Fruit fly (Drosophila melanogaster) whole organism: ENCODE data around the gene Son.
A peak's percentile ranks its signal among the peaks of the same experiment; 100 is the strongest.

Source experiments
- CG8478 ChIP-seq: fragments of >200 bp; optimal IDR thresholded peaks from 2 replicates; lab custom pipeline; 2018; ENCODE audit warnings: inconsistent platforms
- Dll ChIP-seq: fragments of >200 bp; optimal IDR thresholded peaks from 2 replicates; lab custom pipeline; 2017
- EcR ChIP-seq, 2 experiments: fragments of >200 bp; optimal IDR thresholded peaks; 2 replicates each; lab custom pipeline; 2017; ENCODE audit warnings: missing biosample characterization in 2 of 2, missing genetic modification characterization in 2 of 2, missing genetic modification reagents in 2 of 2
- pan ChIP-seq: fragments of >200 bp; optimal IDR thresholded peaks from 2 replicates; lab custom pipeline; 2017
- psq ChIP-seq: fragments of >200 bp; optimal IDR thresholded peaks from 2 replicates; lab custom pipeline; 2017
- usp ChIP-seq: fragments of >200 bp; optimal IDR thresholded peaks from 2 replicates; lab custom pipeline; 2017; ENCODE audit warnings: missing biosample characterization, missing genetic modification characterization, mixed read lengths

The Son gene

dm6 chr3R:9630053-9630632 is 52.3 kb downstream of the Son start:
- TF ChIP-seq pan (no peak), psq (no peak), CG8478 (no peak), usp (GFP tag; lab: Kevin White, UChicago) (no peak), Dll (no peak), EcR (GFP tag; optimal IDR thresholded peaks at IDR 0.05; lab: Kevin White, UChicago) (no peak)

dm6 chr3R:9630633-9631095 is 52.8 kb downstream of the Son start, which contains the start of gene Calr:
Gene Calr, minus strand, starts transcription at chr3R:9630851.
- no peak for TF ChIP-seq usp (GFP tag; lab: Kevin White, UChicago)
- TF ChIP-seq psq = no peak
- no peak for TF ChIP-seq Dll
- TF ChIP-seq pan = no peak
- peak; percentile 32 for TF ChIP-seq CG8478
- TF ChIP-seq EcR (GFP tag; optimal IDR thresholded peaks at IDR 0.05; lab: Kevin White, UChicago) = no peak
